Fruit fly (Drosophila melanogaster) whole organism, embryonic: ENCODE measurements around the gene CG15170.

Source experiments
- BEAF-32 ChIP-seq: fragments of 200-800 bp; sonication (Bioruptor generic); optimal IDR thresholded peaks from 3 replicates; lab custom pipeline; 2017; ENCODE audit warnings: missing biosample characterization, missing genetic modification characterization, mild to moderate bottlenecking, moderate library complexity, missing genetic modification reagents
- Bgb ChIP-seq: fragments of 200-800 bp; sonication (Bioruptor generic); IDR thresholded peaks from 2 replicates; pipeline ENCODE4 v1.3.6; 2022; ENCODE audit warnings: missing biosample characterization, missing genetic modification characterization; ENCODE audit not compliant: partially characterized antibody
- CG11560 ChIP-seq: fragments of 200-800 bp; sonication (Bioruptor generic); IDR thresholded peaks from 3 replicates; pipeline ENCODE4 v1.3.6; 2022; ENCODE audit warnings: missing biosample characterization, missing genetic modification characterization
- CG12155 ChIP-seq: fragments of 200-800 bp; sonication (Bioruptor generic); optimal IDR thresholded peaks from 3 replicates; lab custom pipeline; 2016; ENCODE audit warnings: missing biosample characterization, missing genetic modification characterization
- CG12659 ChIP-seq: fragments of 200-800 bp; sonication (Bioruptor generic); optimal IDR thresholded peaks from 3 replicates; lab custom pipeline; 2017; ENCODE audit warnings: mild to moderate bottlenecking, missing biosample characterization, missing genetic modification reagents, missing genetic modification characterization
- CG13123 ChIP-seq: fragments of 200-800 bp; sonication (Bioruptor generic); optimal IDR thresholded peaks from 2 replicates; lab custom pipeline; 2016; ENCODE audit warnings: missing biosample characterization, missing genetic modification characterization
- CG13287 ChIP-seq: fragments of 200-800 bp; sonication (Bioruptor generic); IDR thresholded peaks from 2 replicates; pipeline ENCODE4 v1.3.6; 2022; ENCODE audit warnings: missing biosample characterization, missing genetic modification characterization; ENCODE audit not compliant: partially characterized antibody
- CG15514 ChIP-seq: fragments of 200-800 bp; sonication (Bioruptor generic); optimal IDR thresholded peaks from 3 replicates; lab custom pipeline; 2017; ENCODE audit warnings: missing biosample characterization, missing genetic modification characterization, mild to moderate bottlenecking, moderate library complexity, missing genetic modification reagents
- CG1603 ChIP-seq: fragments of 200-800 bp; sonication (Bioruptor generic); optimal IDR thresholded peaks from 2 replicates; lab custom pipeline; 2019; ENCODE audit warnings: missing biosample characterization, mild to moderate bottlenecking, missing genetic modification characterization, moderate library complexity
- CG17385 ChIP-seq: fragments of 200-800 bp; sonication (Bioruptor generic); optimal IDR thresholded peaks from 3 replicates; lab custom pipeline; 2018; ENCODE audit warnings: missing biosample characterization, mild to moderate bottlenecking, missing genetic modification characterization
- CG2116 ChIP-seq: fragments of 200-800 bp; sonication (Bioruptor generic); optimal IDR thresholded peaks from 3 replicates; lab custom pipeline; 2018; ENCODE audit warnings: missing biosample characterization, mild to moderate bottlenecking, missing genetic modification characterization
- CG31388 ChIP-seq: fragments of 200-800 bp; sonication (Bioruptor generic); optimal IDR thresholded peaks from 2 replicates; lab custom pipeline; 2016; ENCODE audit warnings: missing biosample characterization, missing genetic modification characterization
- CG34224 ChIP-seq: fragments of 200-800 bp; sonication (Bioruptor generic); IDR thresholded peaks from 3 replicates; pipeline ENCODE4 v1.3.6; 2022; ENCODE audit warnings: missing biosample characterization, missing genetic modification characterization; ENCODE audit not compliant: partially characterized antibody
- CG4617 ChIP-seq: fragments of 200-800 bp; sonication (Bioruptor generic); optimal IDR thresholded peaks from 3 replicates; lab custom pipeline; 2016; ENCODE audit warnings: missing biosample characterization, missing genetic modification characterization, borderline replicate concordance
- CG6791 ChIP-seq: fragments of 200-800 bp; sonication (Bioruptor generic); IDR thresholded peaks from 3 replicates; pipeline ENCODE4 v1.3.6; 2022; ENCODE audit warnings: missing biosample characterization, missing genetic modification characterization; ENCODE audit not compliant: partially characterized antibody
- CG7963 ChIP-seq: fragments of 200-800 bp; sonication (Bioruptor generic); IDR thresholded peaks from 3 replicates; pipeline ENCODE4 v1.3.6; 2022; ENCODE audit warnings: missing biosample characterization, missing genetic modification characterization; ENCODE audit not compliant: partially characterized antibody
- CG8359 ChIP-seq: fragments of 200-800 bp; sonication (Bioruptor generic); optimal IDR thresholded peaks from 2 replicates; lab custom pipeline; 2017; ENCODE audit warnings: missing biosample characterization, mild to moderate bottlenecking, missing genetic modification characterization, borderline replicate concordance
- D19A ChIP-seq: fragments of 200-800 bp; optimal IDR thresholded peaks from 3 replicates; lab custom pipeline; 2019; ENCODE audit warnings: missing biosample characterization, mild to moderate bottlenecking, missing genetic modification characterization, moderate library complexity
- E2f2 ChIP-seq: fragments of 200-800 bp; sonication (Bioruptor generic); IDR thresholded peaks from 2 replicates; pipeline ENCODE4 v1.3.6; 2022; ENCODE audit warnings: missing biosample characterization, missing genetic modification characterization
- Gug ChIP-seq: fragments of 200-800 bp; sonication (Bioruptor generic); IDR thresholded peaks from 4 replicates; pipeline ENCODE4 v1.3.6; 2022; ENCODE audit warnings: missing biosample characterization, missing genetic modification characterization
- HLH4C ChIP-seq: fragments of 200-800 bp; sonication (Bioruptor generic); IDR thresholded peaks from 3 replicates; pipeline ENCODE4 v1.3.6; 2022; ENCODE audit warnings: missing biosample characterization, missing genetic modification characterization; ENCODE audit not compliant: partially characterized antibody
- Lhr ChIP-seq: fragments of 200-800 bp; sonication (Bioruptor generic); optimal IDR thresholded peaks from 3 replicates; lab custom pipeline; 2017; ENCODE audit warnings: mild to moderate bottlenecking, missing biosample characterization, missing genetic modification reagents, missing genetic modification characterization
- MBD-R2 ChIP-seq: fragments of 200-800 bp; sonication (Bioruptor generic); IDR thresholded peaks from 2 replicates; pipeline ENCODE4 v1.3.6; 2022; ENCODE audit warnings: missing biosample characterization, missing genetic modification characterization
- MESR4 ChIP-seq: fragments of 200-800 bp; sonication (Bioruptor generic); optimal IDR thresholded peaks from 2 replicates; lab custom pipeline; 2018; ENCODE audit warnings: missing biosample characterization, mild to moderate bottlenecking, missing genetic modification characterization, moderate library complexity
- Opbp ChIP-seq: fragments of 200-800 bp; sonication (Bioruptor generic); IDR thresholded peaks from 3 replicates; pipeline ENCODE4 v1.3.6; 2022; ENCODE audit warnings: missing biosample characterization, missing genetic modification characterization; ENCODE audit not compliant: partially characterized antibody
- Rfx ChIP-seq: fragments of 200-800 bp; sonication (Bioruptor generic); IDR thresholded peaks from 2 replicates; pipeline ENCODE4 v1.3.6; 2022; ENCODE audit warnings: missing biosample characterization, missing genetic modification characterization
- Scr ChIP-seq: fragments of 200-800 bp; sonication (Bioruptor generic); IDR thresholded peaks from 2 replicates; pipeline ENCODE4 v1.3.6; 2022; ENCODE audit warnings: missing biosample characterization, missing genetic modification characterization; ENCODE audit not compliant: partially characterized antibody
- Sry-δ ChIP-seq: fragments of 200-800 bp; sonication (Bioruptor generic); optimal IDR thresholded peaks from 2 replicates; lab custom pipeline; 2016; ENCODE audit warnings: missing biosample characterization, missing genetic modification characterization
- amos ChIP-seq: fragments of 200-800 bp; sonication (Bioruptor generic); IDR thresholded peaks from 2 replicates; pipeline ENCODE4 v1.3.6; 2022; ENCODE audit warnings: missing biosample characterization, missing genetic modification characterization; ENCODE audit not compliant: partially characterized antibody
- ara ChIP-seq: fragments of 200-800 bp; sonication (Bioruptor generic); IDR thresholded peaks from 2 replicates; pipeline ENCODE4 v1.3.6; 2022; ENCODE audit warnings: missing biosample characterization, missing genetic modification characterization
- ato ChIP-seq: fragments of 200-800 bp; sonication (Bioruptor generic); IDR thresholded peaks from 2 replicates; pipeline ENCODE4 v1.3.6; 2022; ENCODE audit warnings: missing biosample characterization, missing genetic modification characterization; ENCODE audit not compliant: partially characterized antibody
- bbx ChIP-seq: fragments of 200-800 bp; sonication (Bioruptor generic); IDR thresholded peaks from 2 replicates; pipeline ENCODE4 v1.3.6; 2022; ENCODE audit warnings: missing biosample characterization, missing genetic modification characterization; ENCODE audit not compliant: partially characterized antibody
- chinmo ChIP-seq: fragments of 200-800 bp; sonication (Bioruptor generic); IDR thresholded peaks from 4 replicates; pipeline ENCODE4 v1.3.6; 2022; ENCODE audit warnings: missing biosample characterization, missing genetic modification characterization; ENCODE audit not compliant: partially characterized antibody
- crp ChIP-seq, 2 experiments: fragments of 200-800 bp; sonication (Bioruptor generic); optimal IDR thresholded peaks; 2 replicates in 1 of 2; 3 replicates in 1 of 2; lab custom pipeline; 2017; ENCODE audit warnings: missing biosample characterization in 2 of 2, missing genetic modification characterization in 2 of 2, mild to moderate bottlenecking in 1 of 2, moderate library complexity in 1 of 2
- gfzf ChIP-seq: fragments of 200-800 bp; sonication (Bioruptor generic); optimal IDR thresholded peaks from 2 replicates; lab custom pipeline; 2016; ENCODE audit warnings: missing biosample characterization, mild to moderate bottlenecking, missing genetic modification characterization, moderate library complexity
- gsb ChIP-seq: fragments of 200-800 bp; sonication (Bioruptor generic); IDR thresholded peaks from 2 replicates; pipeline ENCODE4 v1.3.6; 2022; ENCODE audit warnings: missing biosample characterization, missing genetic modification characterization
- hbn ChIP-seq: fragments of 200-800 bp; sonication (Bioruptor generic); IDR thresholded peaks from 2 replicates; pipeline ENCODE4 v1.3.6; 2022; ENCODE audit warnings: missing biosample characterization, missing genetic modification characterization; ENCODE audit not compliant: partially characterized antibody
- kni ChIP-seq: fragments of 200-800 bp; sonication (Bioruptor generic); optimal IDR thresholded peaks from 3 replicates; lab custom pipeline; 2017; ENCODE audit warnings: mild to moderate bottlenecking, missing biosample characterization, missing genetic modification reagents, missing genetic modification characterization
- nerfin-2 ChIP-seq: fragments of 200-800 bp; sonication (Bioruptor generic); IDR thresholded peaks from 2 replicates; pipeline ENCODE4 v1.3.6; 2022; ENCODE audit warnings: missing biosample characterization, missing genetic modification characterization; ENCODE audit not compliant: partially characterized antibody
- psq ChIP-seq: fragments of 200-800 bp; sonication (Bioruptor generic); optimal IDR thresholded peaks from 2 replicates; lab custom pipeline; 2017; ENCODE audit warnings: missing biosample characterization, missing genetic modification characterization
- sna ChIP-seq: fragments of 200-800 bp; sonication (Bioruptor generic); IDR thresholded peaks from 2 replicates; pipeline ENCODE4 v1.3.6; 2022; ENCODE audit warnings: missing biosample characterization, missing genetic modification characterization; ENCODE audit not compliant: partially characterized antibody
- stwl ChIP-seq: fragments of 200-800 bp; sonication (Bioruptor generic); optimal IDR thresholded peaks from 3 replicates; lab custom pipeline; 2018; ENCODE audit warnings: missing biosample characterization, mild to moderate bottlenecking, missing genetic modification characterization, moderate library complexity
- sug ChIP-seq: fragments of 200-800 bp; optimal IDR thresholded peaks from 2 replicates; lab custom pipeline; 2019; ENCODE audit warnings: missing biosample characterization, mild to moderate bottlenecking, missing genetic modification characterization, moderate library complexity
- trem ChIP-seq: fragments of 200-800 bp; optimal IDR thresholded peaks from 3 replicates; lab custom pipeline; 2019; ENCODE audit warnings: missing biosample characterization, mild to moderate bottlenecking, missing genetic modification characterization, moderate library complexity
- unc-4 ChIP-seq: fragments of 200-800 bp; sonication (Bioruptor generic); IDR thresholded peaks from 2 replicates; pipeline ENCODE4 v1.3.6; 2022; ENCODE audit warnings: missing biosample characterization, missing genetic modification characterization; ENCODE audit not compliant: partially characterized antibody
- vnd ChIP-seq: fragments of 200-800 bp; sonication (Bioruptor generic); IDR thresholded peaks from 3 replicates; pipeline ENCODE4 v1.3.6; 2022; ENCODE audit warnings: missing biosample characterization, missing genetic modification characterization; ENCODE audit not compliant: partially characterized antibody

The CG15170 gene

dm6 chr2L:18948724-18949108 lies 41.3 kb downstream of the CG15170 start, which contains the start of gene CG10428:
Gene CG10428, plus strand, starts transcription at chr2L:18948884.
- TF ChIP-seq E2f2 (GFP tag; lab: Robert Waterston, UW), result peak; percentile 96
- TF ChIP-seq gsb, result no peak
- TF ChIP-seq Scr (GFP tag; lab: Robert Waterston, UW), result peak; percentile 50
- no peak for TF ChIP-seq Gug (GFP tag; lab: Robert Waterston, UW)
- 0 out of 2 replicates have a peak, but pooled peaks have one; percentile 52 for TF ChIP-seq ato (GFP tag; lab: Robert Waterston, UW)
- TF ChIP-seq gfzf (GFP tag; lab: Kevin White, UChicago), result peak; percentile 16
- TF ChIP-seq Opbp (GFP tag; lab: Robert Waterston, UW), result peak; percentile 45; the same call in 1 of the 3 replicates
- TF ChIP-seq Rfx (GFP tag; lab: Robert Waterston, UW), result no peak
- TF ChIP-seq Bgb (GFP tag; lab: Robert Waterston, UW), result peak; percentile 63; the same call in 1 of the 2 replicates
- TF ChIP-seq psq (GFP tag; lab: Kevin White, UChicago), result no peak
- TF ChIP-seq nerfin-2 (GFP tag; lab: Robert Waterston, UW), result peak; percentile 46; the same call in 1 of the 2 replicates
- TF ChIP-seq bbx (GFP tag; lab: Robert Waterston, UW), result peak; percentile 67
- TF ChIP-seq stwl (tag; lab: Kevin White, UChicago), result peak; percentile 23
- peak; percentile 26 for TF ChIP-seq CG1603 (tag; lab: Kevin White, UChicago)
- TF ChIP-seq CG34224, result 0 out of 3 replicates have a peak, but pooled peaks have one; percentile 48
- peak; percentile 69 for TF ChIP-seq CG12155
- no peak for TF ChIP-seq CG13123 (GFP tag; lab: Kevin White, UChicago)
- TF ChIP-seq MESR4 (GFP tag; lab: Kevin White, UChicago), result peak; percentile 56
- no peak for TF ChIP-seq CG8359 (GFP tag; lab: Kevin White, UChicago)
- TF ChIP-seq hbn (GFP tag; lab: Robert Waterston, UW), result peak; percentile 56; the same call in 1 of the 2 replicates
- TF ChIP-seq HLH4C, result peak; percentile 63
- peak; percentile 36 for TF ChIP-seq CG15514
- TF ChIP-seq Lhr (GFP tag; lab: Kevin White, UChicago), result no peak
- TF ChIP-seq CG13287 (GFP tag; lab: Robert Waterston, UW), result peak; percentile 61; the same call in 1 of the 2 replicates
- peak; percentile 60 for TF ChIP-seq unc-4
- TF ChIP-seq crp (GFP tag; optimal IDR thresholded peaks at IDR 0.05; lab: Kevin White, UChicago), result peak in 1 of 2 experiments; percentile 84
- TF ChIP-seq CG6791 (GFP tag; lab: Robert Waterston, UW), result peak; percentile 34; the same call in 1 of the 3 replicates
- TF ChIP-seq kni (GFP tag; lab: Kevin White, UChicago), result no peak
- peak; percentile 45 for TF ChIP-seq Sry-δ (GFP tag; lab: Kevin White, UChicago)
- TF ChIP-seq CG2116 (GFP tag; lab: Kevin White, UChicago), result peak; percentile 60
- TF ChIP-seq sna (GFP tag; lab: Robert Waterston, UW), result 0 out of 2 replicates have a peak, but pooled peaks have one; percentile 35
- no peak for TF ChIP-seq D19A (tag; lab: Kevin White, UChicago)
- 0 out of 4 replicates have a peak, but pooled peaks have one; percentile 11 for TF ChIP-seq chinmo (GFP tag; lab: Robert Waterston, UW)
- peak; percentile 99 for TF ChIP-seq sug (tag; lab: Kevin White, UChicago)
- TF ChIP-seq MBD-R2, result peak; percentile 69
- peak; percentile 38; the same call in 1 of the 2 replicates for TF ChIP-seq amos (GFP tag; lab: Robert Waterston, UW)
- TF ChIP-seq BEAF-32 (GFP tag; lab: Kevin White, UChicago), result peak; percentile 55
- TF ChIP-seq CG12659 (GFP tag; lab: Kevin White, UChicago), result peak; percentile 31
- no peak for TF ChIP-seq CG31388 (GFP tag; lab: Kevin White, UChicago)
- peak; percentile 27; the same call in 1 of the 3 replicates for TF ChIP-seq CG7963 (GFP tag; lab: Robert Waterston, UW)
- peak; percentile 41; the same call in 1 of the 3 replicates for TF ChIP-seq vnd (GFP tag; lab: Robert Waterston, UW)
- peak; percentile 13; the same call in 1 of the 3 replicates for TF ChIP-seq CG11560 (tag; lab: Robert Waterston, UW)
- TF ChIP-seq CG4617 (GFP tag; lab: Kevin White, UChicago), result peak; percentile 64
- peak; percentile 46 for TF ChIP-seq trem
- no peak for TF ChIP-seq ara
- TF ChIP-seq CG17385 (GFP tag; lab: Kevin White, UChicago), result peak; percentile 99
